Worm (Caenorhabditis elegans): ENCODE results near the gene B0416.3.

Gene B0416.3

DNA sequence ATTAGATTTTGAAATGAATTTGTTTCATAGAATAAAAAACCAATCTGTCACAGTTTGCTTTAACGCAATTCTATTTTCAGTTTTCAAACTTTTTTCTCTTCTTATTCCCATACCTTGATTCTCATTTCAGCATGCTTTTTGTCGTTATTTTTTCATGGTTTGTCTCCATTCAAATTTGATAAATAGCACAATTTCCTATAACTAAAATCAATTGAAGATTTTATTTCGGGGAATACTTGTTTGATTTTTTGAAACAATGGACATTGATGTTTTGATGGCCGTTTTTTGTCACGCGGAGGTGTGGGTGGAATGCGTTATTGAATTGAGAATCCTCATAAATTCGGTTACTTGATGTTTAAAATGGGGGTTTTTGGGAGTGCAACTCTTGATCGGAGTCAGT, 8.4 kb upstream of the B0416.3 start, which contains the start of gene B0416.11:
Gene B0416.11 (minus strand): TSS at position 101 of the 400 bp plus-strand sequence.
- TF ChIP-seq unc-62 (GFP tag; optimal IDR thresholded peaks at IDR 0.05), result no peak

ce11 chrX:9295471-9295870, 4.0 kb downstream of the B0416.3 start:
- TF ChIP-seq unc-62 (GFP tag; optimal IDR thresholded peaks at IDR 0.05), result no peak

ce11 chrX:9296591-9296990, 5.1 kb downstream of the B0416.3 start, which contains the start of gene gly-13:
Gene gly-13 (minus strand): TSS chrX:9296622.
- no peak for TF ChIP-seq unc-62 (GFP tag; optimal IDR thresholded peaks at IDR 0.05)

DNA sequence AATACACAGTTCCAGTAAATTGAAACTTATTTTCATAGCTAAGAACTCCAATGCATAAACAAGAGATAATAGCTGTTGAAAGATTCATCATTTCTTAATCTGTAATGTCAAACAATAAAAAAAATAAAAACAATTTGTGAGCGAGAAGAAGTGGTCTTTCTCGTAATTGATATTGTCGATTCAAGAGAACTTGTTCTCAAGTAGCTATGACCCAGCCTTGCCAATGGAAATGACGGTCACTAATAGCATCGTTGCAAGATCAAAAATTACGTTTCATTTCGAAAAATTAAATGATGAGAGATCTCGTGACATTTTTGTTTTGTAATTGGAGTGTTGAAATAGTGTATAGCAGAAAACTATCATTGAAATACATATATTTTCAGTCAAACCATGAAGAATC, 6.4 kb downstream of the B0416.3 start, which contains the start of gene B0416.7:
Gene B0416.7 (minus strand): TSS at position 101 of the 400 bp plus-strand sequence.
- no peak for TF ChIP-seq unc-62 (GFP tag; optimal IDR thresholded peaks at IDR 0.05)

DNA sequence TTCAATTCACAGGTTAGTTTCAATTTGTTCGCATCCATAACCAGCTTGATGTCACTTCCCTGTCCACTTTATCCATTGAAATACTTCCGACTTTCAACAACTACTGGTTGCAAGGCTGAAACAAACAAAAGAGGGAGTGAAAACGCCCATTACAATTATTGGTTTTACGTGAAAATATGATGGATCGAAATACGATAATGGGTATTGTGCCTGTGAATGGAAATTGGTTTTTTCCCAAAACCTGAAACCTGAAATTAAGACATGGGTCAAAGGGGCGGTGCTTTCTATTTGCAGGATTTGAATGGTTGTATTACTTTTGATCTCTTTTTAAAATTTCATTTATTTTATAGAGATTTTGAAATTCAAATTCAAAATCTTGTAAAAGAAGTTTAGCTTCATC, 7.4 kb downstream of the B0416.3 start, which contains the start of gene B0416.2:
Gene B0416.2 (plus strand): TSS at position 301 of the 400 bp plus-strand sequence.
- no peak for TF ChIP-seq unc-62 (GFP tag; optimal IDR thresholded peaks at IDR 0.05)

ce11 chrX:9300379-9300778, 8.9 kb downstream of the B0416.3 start:
- TF ChIP-seq unc-62 (GFP tag; optimal IDR thresholded peaks at IDR 0.05), result no peak

- no peak for TF ChIP-seq unc-62 (GFP tag; optimal IDR thresholded peaks at IDR 0.05)
Measured at ce11 chrX:9302763-9303162, 11.3 kb downstream of the B0416.3 start.

DNA sequence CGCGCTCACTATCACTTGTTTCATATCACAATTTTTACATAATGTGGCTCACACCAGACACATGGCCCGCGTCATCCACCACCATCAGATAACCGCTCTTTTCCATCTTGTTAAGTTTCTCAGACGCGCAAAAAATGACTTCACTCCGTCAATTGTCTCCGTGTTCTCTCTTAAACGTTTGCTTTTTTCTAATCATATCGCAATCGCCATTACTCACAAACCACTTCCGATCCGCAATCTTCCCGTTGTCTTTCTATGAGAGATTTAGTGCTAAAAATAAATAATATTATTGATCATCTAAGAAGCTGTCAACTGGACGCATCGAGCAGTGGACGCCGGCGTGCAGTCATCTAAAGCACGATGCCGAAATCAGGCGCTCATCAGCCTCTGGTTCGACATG, 12.0 kb downstream of the B0416.3 start, which contains the start of gene tmc-2:
Gene tmc-2 (plus strand): TSS at position 301 of the 400 bp plus-strand sequence.
- no peak for TF ChIP-seq unc-62 (GFP tag; optimal IDR thresholded peaks at IDR 0.05)

- no peak for TF ChIP-seq unc-62 (GFP tag; optimal IDR thresholded peaks at IDR 0.05)
Measured at ce11 chrX:9311225-9311624, 19.8 kb downstream of the B0416.3 start, which contains the start of gene H29C22.1. Gene H29C22.1 (minus strand): TSS chrX:9311325.

DNA sequence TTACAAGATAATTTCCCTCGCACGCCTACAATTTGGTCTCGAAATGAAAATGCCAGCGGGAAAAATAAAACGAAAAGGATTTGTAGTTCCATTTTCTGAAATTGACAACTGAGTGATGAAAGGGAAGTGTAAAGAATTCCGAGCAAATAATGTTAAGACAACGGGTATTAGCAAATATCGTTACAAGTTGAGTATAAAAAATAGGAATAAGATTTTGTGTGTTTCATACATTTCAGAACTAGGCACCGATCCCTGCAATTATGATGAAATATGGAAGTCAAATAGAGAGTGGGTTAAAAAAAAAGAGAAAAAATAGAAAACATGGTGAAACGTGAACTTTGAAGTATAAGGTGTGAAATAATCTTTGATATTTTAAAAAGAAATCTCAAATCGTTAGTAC, 23.0 kb downstream of the B0416.3 start, which contains the start of gene ttr-38:
Gene ttr-38 (minus strand): TSS at position 101 of the 400 bp plus-strand sequence.
- TF ChIP-seq unc-62 (GFP tag; optimal IDR thresholded peaks at IDR 0.05), result no peak

- TF ChIP-seq unc-62 (GFP tag; optimal IDR thresholded peaks at IDR 0.05), result no peak
Measured at ce11 chrX:9319080-9319479, 27.6 kb downstream of the B0416.3 start, which contains the start of gene npr-7. Gene npr-7 (minus strand): TSS chrX:9319180.

ce11 chrX:9324962-9325361, 33.5 kb downstream of the B0416.3 start:
- TF ChIP-seq unc-62 (GFP tag; optimal IDR thresholded peaks at IDR 0.05), result no peak

- no peak for TF ChIP-seq unc-62 (GFP tag; optimal IDR thresholded peaks at IDR 0.05)
Measured at ce11 chrX:9330721-9331212, 39.3 kb downstream of the B0416.3 start, which contains the start of gene T20B5.2. Gene T20B5.2 (plus strand): TSS chrX:9331162.

ce11 chrX:9336227-9336626, 44.8 kb downstream of the B0416.3 start:
- no peak for TF ChIP-seq unc-62 (GFP tag; optimal IDR thresholded peaks at IDR 0.05)

DNA sequence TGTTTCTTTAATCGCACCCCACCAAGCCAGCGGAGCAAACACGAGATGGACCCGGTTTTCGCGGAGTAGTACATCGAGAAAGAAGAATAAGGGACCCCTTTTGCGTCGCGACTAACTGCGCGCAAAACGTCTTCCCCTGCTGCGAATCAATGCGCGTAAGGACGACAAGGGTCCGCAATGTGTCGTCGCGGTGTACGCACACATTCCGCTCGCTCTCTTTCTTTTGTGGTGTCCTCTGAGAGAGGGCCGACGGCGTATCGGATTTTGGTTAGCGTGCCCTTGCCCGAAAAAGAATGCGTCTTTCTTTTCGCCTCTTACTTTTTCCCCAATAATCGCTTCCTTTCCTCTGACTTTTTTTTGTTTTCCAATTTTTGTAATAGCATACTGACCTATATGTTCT, 46.4 kb downstream of the B0416.3 start:
- TF ChIP-seq unc-62 (GFP tag; optimal IDR thresholded peaks at IDR 0.05), result no peak

- no peak for TF ChIP-seq unc-62 (GFP tag; optimal IDR thresholded peaks at IDR 0.05)
Measured at ce11 chrX:9338375-9338774, 46.9 kb downstream of the B0416.3 start, which contains the start of gene apa-2. Gene apa-2 (plus strand): TSS chrX:9338675.

Data from whole organism, dauer.